Fruit fly (Drosophila melanogaster): Measurements from ENCODE around the gene CG13116.
A peak's percentile ranks its signal among the peaks of the same experiment; 100 is the strongest.

CG13116 gene

dm6 chr2L:9700454-9700853 is 29.3 kb upstream of the CG13116 start, which contains the start of gene pelo (continued):
- TF ChIP-seq CG34376 (GFP tag; optimal IDR thresholded peaks at IDR 0.05) (peak; percentile 13), zf30C (GFP tag; optimal IDR thresholded peaks at IDR 0.05) (no peak), mld (GFP tag; IDR thresholded peaks at IDR 0.05; ENCODE audit: partially characterized antibody) (no peak), dan (GFP tag; IDR thresholded peaks at IDR 0.05) (no peak), CG13775 (GFP tag; optimal IDR thresholded peaks at IDR 0.05) (peak; percentile 81), Drgx (GFP tag; IDR thresholded peaks at IDR 0.05) (no peak), Xrp1 (GFP tag; IDR thresholded peaks at IDR 0.05) (peak; percentile 77), CG2120 (GFP tag; optimal IDR thresholded peaks at IDR 0.05) (peak; percentile 70), Asciz (GFP tag; optimal IDR thresholded peaks at IDR 0.05) (peak; percentile 48), CG31365 (tag; optimal IDR thresholded peaks at IDR 0.05) (no peak), Stat92E (GFP tag; optimal IDR thresholded peaks at IDR 0.05) (peak in 1 of 3 experiments; percentile 2), danr (GFP tag; IDR thresholded peaks at IDR 0.05) (0 out of 2 replicates have a peak, but pooled peaks have one; percentile 40), Bdp1 (GFP tag; optimal IDR thresholded peaks at IDR 0.05) (no peak), CG17385 (GFP tag; optimal IDR thresholded peaks at IDR 0.05) (peak; percentile 51), CG1024 (GFP tag; IDR thresholded peaks at IDR 0.05) (no peak), jumu (GFP tag; optimal IDR thresholded peaks at IDR 0.05) (no peak), CG1603 (tag; optimal IDR thresholded peaks at IDR 0.05) (no peak), CG15011 (GFP tag; optimal IDR thresholded peaks at IDR 0.05) (peak; percentile 43), disco-r (GFP tag; optimal IDR thresholded peaks at IDR 0.05) (no peak), lilli (GFP tag; optimal IDR thresholded peaks at IDR 0.05) (peak; percentile 59), Atf3 (GFP tag; optimal IDR thresholded peaks at IDR 0.05) (no peak), ro (GFP tag; IDR thresholded peaks at IDR 0.05) (no peak), CG4328 (GFP tag; optimal IDR thresholded peaks at IDR 0.05) (peak; percentile 34), tap (tag; optimal IDR thresholded peaks at IDR 0.05) (peak; percentile 24), Trl (optimal IDR thresholded peaks at IDR 0.05) (no peak), Trl (GFP tag; optimal IDR thresholded peaks at IDR 0.05) (no peak), Hr39 (optimal IDR thresholded peaks at IDR 0.05) (no peak), CG17612 (GFP tag; IDR thresholded peaks at IDR 0.05) (0 out of 2 replicates have a peak, but pooled peaks have one; percentile 29), ems (GFP tag; optimal IDR thresholded peaks at IDR 0.05) (no peak), fd64A (GFP tag; optimal IDR thresholded peaks at IDR 0.05) (no peak), chn (GFP tag; optimal IDR thresholded peaks at IDR 0.05) (no peak), Poxn (GFP tag; IDR thresholded peaks at IDR 0.05) (0 out of 2 replicates have a peak, but pooled peaks have one; percentile 41), chm (GFP tag; IDR thresholded peaks at IDR 0.05) (no peak), gsb-n (tag; optimal IDR thresholded peaks at IDR 0.05) (peak; percentile 60), CG1792 (GFP tag; optimal IDR thresholded peaks at IDR 0.05) (no peak), gfzf (GFP tag; optimal IDR thresholded peaks at IDR 0.05) (peak; percentile 47), CG16815 (GFP tag; optimal IDR thresholded peaks at IDR 0.05) (peak; percentile 53), p53 (GFP tag; optimal IDR thresholded peaks at IDR 0.05) (no peak), CG7963 (GFP tag; IDR thresholded peaks at IDR 0.05; ENCODE audit: partially characterized antibody) (no peak), chinmo (GFP tag; IDR thresholded peaks at IDR 0.05; ENCODE audit: partially characterized antibody) (no peak), hbn (GFP tag; IDR thresholded peaks at IDR 0.05; ENCODE audit: partially characterized antibody) (no peak), CG2712 (tag; optimal IDR thresholded peaks at IDR 0.05) (peak; percentile 83), CG8478 (optimal IDR thresholded peaks at IDR 0.05) (no peak), CG1832 (GFP tag; optimal IDR thresholded peaks at IDR 0.05) (no peak), otp (GFP tag; IDR thresholded peaks at IDR 0.05) (0 out of 3 replicates have a peak, but pooled peaks have one; percentile 31), Camta (GFP tag; optimal IDR thresholded peaks at IDR 0.05) (no peak), CG7271 (tag; optimal IDR thresholded peaks at IDR 0.05) (peak; percentile 31), CG1529 (GFP tag; optimal IDR thresholded peaks at IDR 0.05) (peak; percentile 37), CG32532 (GFP tag; IDR thresholded peaks at IDR 0.05) (peak; percentile 76), pnt (GFP tag; optimal IDR thresholded peaks at IDR 0.05) (no peak), CG8924 (tag; optimal IDR thresholded peaks at IDR 0.05) (peak; percentile 75), scrt (GFP tag; optimal IDR thresholded peaks at IDR 0.05) (peak; percentile 66)
